Worm (Caenorhabditis elegans): ENCODE data around the gene klf-2.

ce11 chrV:20648868-20649267 is 36.6 kb upstream of the klf-2 start:
- TF ChIP-seq pat-9 (tag; optimal IDR thresholded peaks at IDR 0.05) (no peak), tbx-2 (tag; optimal IDR thresholded peaks at IDR 0.05) (no peak)

Data from whole organism, late embryonic.